Worm (Caenorhabditis elegans) whole organism, L4 larva: ENCODE results near the gene tba-4.

ENCODE experiments used
- duxl-1 ChIP-seq: sonication (generic microtip); optimal IDR thresholded peaks from 2 replicates; lab custom pipeline; 2016; ENCODE audit warnings: mild to moderate bottlenecking, missing genetic modification characterization, moderate library complexity, missing compliant biosample characterization; ENCODE audit not compliant: poor library complexity
- nhr-102 ChIP-seq: sonication (generic microtip); optimal IDR thresholded peaks from 2 replicates; lab custom pipeline; 2016; ENCODE audit warnings: mild to moderate bottlenecking, missing genetic modification characterization, moderate library complexity, missing compliant biosample characterization
- ztf-11 ChIP-seq: fragments of 150-350 bp; optimal IDR thresholded peaks from 2 replicates; lab custom pipeline; 2014; ENCODE audit warnings: missing biosample characterization, missing genetic modification characterization

ce11 chrII:10925804-10926570, 7.5 kb downstream of the tba-4 start, which contains the start of gene metr-1:
- TF ChIP-seq ztf-11 (tag; lab: Kevin White, UChicago) (no peak), duxl-1 (no peak), nhr-102 (tag; lab: Kevin White, UChicago) (no peak)
